Worm (Caenorhabditis elegans) whole organism, young adult: ENCODE results near the gene EEED8.3.

Source experiments
- B0336.3 ChIP-seq: fragments of 200-800 bp; sonication (Bioruptor generic); IDR thresholded peaks from 2 replicates; pipeline ENCODE4 v1.3.6; 2022; ENCODE audit warnings: missing genetic modification characterization, missing compliant biosample characterization
- D2030.7 ChIP-seq: fragments of 200-800 bp; sonication (Bioruptor generic); IDR thresholded peaks from 2 replicates; pipeline ENCODE4 v1.3.6; 2022; ENCODE audit warnings: missing genetic modification reagents, missing genetic modification characterization, missing compliant biosample characterization
- Y53G8AR.9 ChIP-seq: fragments of 200-800 bp; sonication (Bioruptor generic); conservative IDR thresholded peaks from 2 replicates; pipeline ENCODE4 v1.3.6; 2022; ENCODE audit warnings: missing genetic modification reagents, missing genetic modification characterization, missing compliant biosample characterization
- Y95B8A.8 ChIP-seq: fragments of 200-800 bp; sonication (Bioruptor generic); IDR thresholded peaks from 2 replicates; pipeline ENCODE4 v1.3.6; 2022; ENCODE audit warnings: missing genetic modification reagents, missing genetic modification characterization, missing compliant biosample characterization
- akir-1 ChIP-seq: fragments of 200-800 bp; sonication (Bioruptor generic); optimal IDR thresholded peaks from 2 replicates; lab custom pipeline; 2018; ENCODE audit warnings: mild to moderate bottlenecking, missing genetic modification characterization, moderate library complexity, missing compliant biosample characterization
- cebp-1 ChIP-seq, 2 experiments: fragments of 200-800 bp in 1 of 2; sonication (Bioruptor generic) in 1 of 2; sonication (generic microtip) in 1 of 2; IDR thresholded peaks in 1 of 2; optimal IDR thresholded peaks in 1 of 2; 2 replicates each; pipeline versions ENCODE4 v1.3.6 to Lab custom; 2017 to 2022; ENCODE audit warnings: missing compliant biosample characterization in 2 of 2, missing genetic modification characterization in 2 of 2, mild to moderate bottlenecking in 1 of 2, missing genetic modification reagents in 1 of 2, moderate library complexity in 1 of 2
- egrh-3 ChIP-seq: fragments of 200-800 bp; sonication (Bioruptor generic); IDR thresholded peaks from 2 replicates; pipeline ENCODE4 v1.3.6; 2022; ENCODE audit warnings: missing genetic modification reagents, missing genetic modification characterization, missing compliant biosample characterization
- hmg-1.2 ChIP-seq: fragments of 200-800 bp; sonication (Bioruptor generic); IDR thresholded peaks from 2 replicates; pipeline ENCODE4 v1.3.6; 2022; ENCODE audit warnings: missing genetic modification reagents, missing genetic modification characterization, missing compliant biosample characterization
- nhr-90 ChIP-seq: sonication (generic microtip); optimal IDR thresholded peaks from 2 replicates; lab custom pipeline; 2016; ENCODE audit warnings: missing genotype, mild to moderate bottlenecking, missing genetic modification characterization, missing compliant biosample characterization

DNA sequence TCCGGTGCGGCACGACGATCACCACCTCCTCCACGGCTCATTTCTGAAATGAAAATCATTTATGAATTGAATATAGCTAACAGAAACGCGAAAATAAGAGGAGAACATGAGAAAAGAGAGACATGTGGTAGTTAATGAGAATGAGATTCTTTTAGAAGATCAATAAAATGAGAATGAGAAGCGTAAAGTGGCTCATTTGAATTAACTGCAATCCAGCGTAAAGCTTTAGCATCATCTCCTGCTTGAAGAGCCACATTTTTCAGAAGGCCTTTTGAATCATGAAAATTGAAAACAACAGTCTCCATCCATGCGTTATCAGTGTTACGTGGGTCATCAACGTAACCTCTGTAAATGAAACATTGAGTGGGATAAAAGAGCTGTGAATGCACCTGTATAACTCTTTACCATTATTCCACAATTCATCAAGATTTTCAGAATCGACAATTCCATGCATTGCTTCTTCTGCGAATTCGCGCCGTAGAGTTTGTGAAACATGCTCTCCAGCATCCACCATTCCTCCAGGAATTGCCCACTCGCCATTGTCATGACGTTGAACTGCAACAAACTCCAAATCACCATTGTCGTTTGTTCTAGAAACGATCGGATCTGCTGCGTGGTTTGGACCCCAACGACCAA is 25.2 kb upstream of the EEED8.3 start, which contains the start of gene rsp-4:
- TF ChIP-seq nhr-90 (tag; lab: Kevin White, UChicago) (no peak), cebp-1 (GFP tag; IDR thresholded peaks at IDR 0.05; lab: Robert Waterston, UW) (no peak), cebp-1 (tag; optimal IDR thresholded peaks at IDR 0.05; lab: Kevin White, UChicago) (no peak), hmg-1.2 (no peak), Y53G8AR.9 (GFP tag; lab: Robert Waterston, UW) (no peak), B0336.3 (GFP tag; lab: Robert Waterston, UW) (no peak), akir-1 (GFP tag; lab: Kevin White, UChicago) (no peak), Y95B8A.8 (GFP tag; lab: Robert Waterston, UW) (no peak), egrh-3 (no peak), D2030.7 (GFP tag; lab: Robert Waterston, UW) (no peak)
